Fruit fly (Drosophila melanogaster): Measurements from ENCODE around the gene arm.

The arm gene

dm6 chrX:1854873-1855272 lies 45.6 kb downstream of the arm start:
- TF ChIP-seq CG7045 (GFP tag; optimal IDR thresholded peaks at IDR 0.05) = no peak

- TF ChIP-seq CG7101 (tag; optimal IDR thresholded peaks at IDR 0.05) (peak; percentile 10), cnc (optimal IDR thresholded peaks at IDR 0.05) (no peak), tj (GFP tag; optimal IDR thresholded peaks at IDR 0.05) (no peak), Mnt (GFP tag; optimal IDR thresholded peaks at IDR 0.05) (peak; percentile 26), ovo (GFP tag; optimal IDR thresholded peaks at IDR 0.05) (peak; percentile 21), CG7045 (GFP tag; optimal IDR thresholded peaks at IDR 0.05) (no peak), Clk (GFP tag; optimal IDR thresholded peaks at IDR 0.05) (no peak), Crg-1 (GFP tag; optimal IDR thresholded peaks at IDR 0.05) (peak; percentile 40)
Measured at dm6 chrX:1854070-1854469, 46.4 kb downstream of the arm start.

- TF ChIP-seq pad (GFP tag; optimal IDR thresholded peaks at IDR 0.05) = peak; percentile 76
- peak; percentile 83 for TF ChIP-seq CG14711 (tag; optimal IDR thresholded peaks at IDR 0.05)
- TF ChIP-seq tj (GFP tag; optimal IDR thresholded peaks at IDR 0.05) = peak; percentile 73
- TF ChIP-seq Hr96 (GFP tag; optimal IDR thresholded peaks at IDR 0.05) = peak; percentile 67
- TF ChIP-seq CG5204 (GFP tag; optimal IDR thresholded peaks at IDR 0.05) = peak; percentile 70
- no peak for TF ChIP-seq cnc (optimal IDR thresholded peaks at IDR 0.05)
- peak; percentile 91 for TF ChIP-seq CG7101 (tag; optimal IDR thresholded peaks at IDR 0.05)
- TF ChIP-seq toe (GFP tag; optimal IDR thresholded peaks at IDR 0.05) = peak; percentile 57
- peak; percentile 76 for TF ChIP-seq CG33017 (tag; optimal IDR thresholded peaks at IDR 0.05)
- peak; percentile 79 for TF ChIP-seq CG12768 (GFP tag; optimal IDR thresholded peaks at IDR 0.05)
- peak; percentile 36 for TF ChIP-seq Clk (GFP tag; optimal IDR thresholded peaks at IDR 0.05)
- peak; percentile 94 for TF ChIP-seq Mnt (GFP tag; optimal IDR thresholded peaks at IDR 0.05)
- peak; percentile 57 for TF ChIP-seq CG7045 (GFP tag; optimal IDR thresholded peaks at IDR 0.05)
- TF ChIP-seq CG11617 (GFP tag; optimal IDR thresholded peaks at IDR 0.05) = peak; percentile 87
- TF ChIP-seq Crg-1 (GFP tag; optimal IDR thresholded peaks at IDR 0.05) = peak; percentile 63
- peak; percentile 75 for TF ChIP-seq CG1620 (GFP tag; optimal IDR thresholded peaks at IDR 0.05)
- peak; percentile 93 for TF ChIP-seq kay (GFP tag; ENCODE audit: borderline replicate concordance)
- TF ChIP-seq ovo (GFP tag; optimal IDR thresholded peaks at IDR 0.05) = peak; percentile 30
- peak; percentile 57 for TF ChIP-seq cic (GFP tag; optimal IDR thresholded peaks at IDR 0.05)
- TF ChIP-seq bab1 (GFP tag; optimal IDR thresholded peaks at IDR 0.05) = peak; percentile 86
Measured at dm6 chrX:1849914-1850313, 50.5 kb downstream of the arm start.

- TF ChIP-seq CG1620 (GFP tag; optimal IDR thresholded peaks at IDR 0.05) (no peak), bab1 (GFP tag; optimal IDR thresholded peaks at IDR 0.05) (no peak), cnc (optimal IDR thresholded peaks at IDR 0.05) (no peak), CG33017 (tag; optimal IDR thresholded peaks at IDR 0.05) (no peak), CG7101 (tag; optimal IDR thresholded peaks at IDR 0.05) (no peak), Mnt (GFP tag; optimal IDR thresholded peaks at IDR 0.05) (no peak), CG5204 (GFP tag; optimal IDR thresholded peaks at IDR 0.05) (no peak)
Measured at dm6 chrX:1848624-1849198, 51.7 kb downstream of the arm start.

- TF ChIP-seq tj (GFP tag; optimal IDR thresholded peaks at IDR 0.05) (no peak), CG14711 (tag; optimal IDR thresholded peaks at IDR 0.05) (no peak), pad (GFP tag; optimal IDR thresholded peaks at IDR 0.05) (no peak), CG12768 (GFP tag; optimal IDR thresholded peaks at IDR 0.05) (no peak), CG7045 (GFP tag; optimal IDR thresholded peaks at IDR 0.05) (no peak), kay (GFP tag; ENCODE audit: borderline replicate concordance) (no peak)
Measured at dm6 chrX:1847735-1848134, 52.7 kb downstream of the arm start.

dm6 chrX:1846386-1846785 lies 54.1 kb downstream of the arm start:
- TF ChIP-seq cic (GFP tag; optimal IDR thresholded peaks at IDR 0.05) = no peak
- no peak for TF ChIP-seq CG7045 (GFP tag; optimal IDR thresholded peaks at IDR 0.05)
- TF ChIP-seq CG14711 (tag; optimal IDR thresholded peaks at IDR 0.05) = no peak
- TF ChIP-seq CG12768 (GFP tag; optimal IDR thresholded peaks at IDR 0.05) = no peak
- no peak for TF ChIP-seq Hr96 (GFP tag; optimal IDR thresholded peaks at IDR 0.05)
- no peak for TF ChIP-seq toe (GFP tag; optimal IDR thresholded peaks at IDR 0.05)
- no peak for TF ChIP-seq Mnt (GFP tag; optimal IDR thresholded peaks at IDR 0.05)
- TF ChIP-seq CG5204 (GFP tag; optimal IDR thresholded peaks at IDR 0.05) = no peak
- TF ChIP-seq cnc (optimal IDR thresholded peaks at IDR 0.05) = no peak
- no peak for TF ChIP-seq pad (GFP tag; optimal IDR thresholded peaks at IDR 0.05)
- TF ChIP-seq CG11617 (GFP tag; optimal IDR thresholded peaks at IDR 0.05) = no peak
- no peak for TF ChIP-seq tj (GFP tag; optimal IDR thresholded peaks at IDR 0.05)
- TF ChIP-seq ovo (GFP tag; optimal IDR thresholded peaks at IDR 0.05) = no peak
- no peak for TF ChIP-seq CG1620 (GFP tag; optimal IDR thresholded peaks at IDR 0.05)
- TF ChIP-seq Crg-1 (GFP tag; optimal IDR thresholded peaks at IDR 0.05) = no peak
- TF ChIP-seq CG33017 (tag; optimal IDR thresholded peaks at IDR 0.05) = no peak
- TF ChIP-seq CG7101 (tag; optimal IDR thresholded peaks at IDR 0.05) = no peak
- no peak for TF ChIP-seq bab1 (GFP tag; optimal IDR thresholded peaks at IDR 0.05)
- TF ChIP-seq Clk (GFP tag; optimal IDR thresholded peaks at IDR 0.05) = no peak
- TF ChIP-seq kay (GFP tag; ENCODE audit: borderline replicate concordance) = no peak

- TF ChIP-seq Crg-1 (GFP tag; optimal IDR thresholded peaks at IDR 0.05) (peak; percentile 78), CG11617 (GFP tag; optimal IDR thresholded peaks at IDR 0.05) (peak; percentile 49), CG33017 (tag; optimal IDR thresholded peaks at IDR 0.05) (no peak), bab1 (GFP tag; optimal IDR thresholded peaks at IDR 0.05) (no peak), Hr96 (GFP tag; optimal IDR thresholded peaks at IDR 0.05) (no peak), cic (GFP tag; optimal IDR thresholded peaks at IDR 0.05) (peak; percentile 78), CG12768 (GFP tag; optimal IDR thresholded peaks at IDR 0.05) (peak; percentile 40), cnc (optimal IDR thresholded peaks at IDR 0.05) (no peak), CG14711 (tag; optimal IDR thresholded peaks at IDR 0.05) (peak; percentile 35), CG1620 (GFP tag; optimal IDR thresholded peaks at IDR 0.05) (peak; percentile 57), ovo (GFP tag; optimal IDR thresholded peaks at IDR 0.05) (peak; percentile 80), CG7101 (tag; optimal IDR thresholded peaks at IDR 0.05) (peak; percentile 70), pad (GFP tag; optimal IDR thresholded peaks at IDR 0.05) (no peak), Clk (GFP tag; optimal IDR thresholded peaks at IDR 0.05) (no peak), tj (GFP tag; optimal IDR thresholded peaks at IDR 0.05) (peak; percentile 36), kay (GFP tag; ENCODE audit: borderline replicate concordance) (peak; percentile 71), CG5204 (GFP tag; optimal IDR thresholded peaks at IDR 0.05) (no peak), CG7045 (GFP tag; optimal IDR thresholded peaks at IDR 0.05) (peak; percentile 34), toe (GFP tag; optimal IDR thresholded peaks at IDR 0.05) (no peak), Mnt (GFP tag; optimal IDR thresholded peaks at IDR 0.05) (peak; percentile 59)
Measured at dm6 chrX:1845413-1845951, 55.0 kb downstream of the arm start.

Data from whole organism, adult.